Worm (Caenorhabditis elegans) whole organism, late embryonic: Measurements from ENCODE around the gene F13A7.11.
A peak's percentile ranks its signal among the peaks of the same experiment; 100 is the strongest.

Experiments
- C38D4.7 ChIP-seq: fragments of 200-800 bp; sonication (Bioruptor generic); optimal IDR thresholded peaks from 2 replicates; lab custom pipeline; 2018; ENCODE audit warnings: mild to moderate bottlenecking, missing genetic modification characterization, moderate library complexity, missing compliant biosample characterization
- F13H6.1 ChIP-seq: sonication (generic microtip); optimal IDR thresholded peaks from 2 replicates; lab custom pipeline; 2016; ENCODE audit warnings: missing genetic modification characterization, missing compliant biosample characterization
- K02D7.2 ChIP-seq: sonication (generic microtip); optimal IDR thresholded peaks from 2 replicates; lab custom pipeline; 2017; ENCODE audit warnings: mild to moderate bottlenecking, missing genetic modification characterization, missing compliant biosample characterization
- K09A11.1 ChIP-seq: sonication (generic microtip); optimal IDR thresholded peaks from 2 replicates; lab custom pipeline; 2017; ENCODE audit warnings: antibody characterized with exemption, mild to moderate bottlenecking, missing genetic modification characterization, missing compliant biosample characterization; ENCODE audit not compliant: insufficient read depth
- ahr-1 ChIP-seq: sonication (generic microtip); optimal IDR thresholded peaks from 2 replicates; lab custom pipeline; 2016; ENCODE audit warnings: missing genetic modification characterization, missing compliant biosample characterization
- ama-1 ChIP-seq: fragments of 150-350 bp; optimal IDR thresholded peaks from 2 replicates; lab custom pipeline; 2014
- ceh-14 ChIP-seq: sonication (generic microtip); optimal IDR thresholded peaks from 2 replicates; lab custom pipeline; 2016; ENCODE audit warnings: missing genotype, missing genetic modification characterization, missing compliant biosample characterization
- ceh-18 ChIP-seq: sonication (generic microtip); optimal IDR thresholded peaks from 2 replicates; lab custom pipeline; 2016; ENCODE audit warnings: missing genetic modification characterization, missing compliant biosample characterization
- ceh-19 ChIP-seq: fragments of 200-800 bp; sonication (Bioruptor generic); optimal IDR thresholded peaks from 2 replicates; lab custom pipeline; 2018; ENCODE audit warnings: mild to moderate bottlenecking, missing genetic modification characterization, missing compliant biosample characterization
- ceh-2 ChIP-seq: sonication (generic microtip); optimal IDR thresholded peaks from 2 replicates; lab custom pipeline; 2016; ENCODE audit warnings: missing genotype, missing genetic modification characterization, missing compliant biosample characterization
- ceh-22 ChIP-seq: sonication (generic microtip); optimal IDR thresholded peaks from 2 replicates; lab custom pipeline; 2017; ENCODE audit warnings: missing biosample characterization, missing genetic modification characterization
- ceh-24 ChIP-seq: sonication (generic microtip); optimal IDR thresholded peaks from 2 replicates; lab custom pipeline; 2016; ENCODE audit warnings: mild to moderate bottlenecking, missing genetic modification characterization, missing compliant biosample characterization
- ceh-30 ChIP-seq: fragments of 150-350 bp; optimal IDR thresholded peaks from 2 replicates; lab custom pipeline; 2014; ENCODE audit warnings: missing biosample characterization, missing genetic modification characterization
- ceh-31 ChIP-seq: sonication (generic microtip); optimal IDR thresholded peaks from 2 replicates; lab custom pipeline; 2016; ENCODE audit warnings: missing genetic modification characterization, missing compliant biosample characterization
- ceh-34 ChIP-seq: sonication (generic microtip); optimal IDR thresholded peaks from 2 replicates; lab custom pipeline; 2016; ENCODE audit warnings: mild to moderate bottlenecking, missing genetic modification characterization, missing compliant biosample characterization
- ceh-48 ChIP-seq: sonication (generic microtip); optimal IDR thresholded peaks from 2 replicates; lab custom pipeline; 2016; ENCODE audit warnings: missing genetic modification characterization, inconsistent platforms, missing compliant biosample characterization
- ceh-6 ChIP-seq: fragments of 200-800 bp; sonication (Bioruptor generic); optimal IDR thresholded peaks from 2 replicates; lab custom pipeline; 2018; ENCODE audit warnings: mild to moderate bottlenecking, missing genetic modification characterization, missing compliant biosample characterization
- ceh-9 ChIP-seq: sonication (generic microtip); optimal IDR thresholded peaks from 2 replicates; lab custom pipeline; 2016; ENCODE audit warnings: mild to moderate bottlenecking, missing genetic modification characterization, inconsistent platforms, missing compliant biosample characterization
- che-1 ChIP-seq: sonication (generic microtip); optimal IDR thresholded peaks from 2 replicates; lab custom pipeline; 2016; ENCODE audit warnings: mild to moderate bottlenecking, missing genetic modification characterization, missing compliant biosample characterization
- dve-1 ChIP-seq: sonication (generic microtip); optimal IDR thresholded peaks from 2 replicates; lab custom pipeline; 2017; ENCODE audit warnings: antibody characterized with exemption, mild to moderate bottlenecking, missing genetic modification characterization, missing compliant biosample characterization
- elt-2 ChIP-seq: sonication (generic microtip); optimal IDR thresholded peaks from 2 replicates; lab custom pipeline; 2016; ENCODE audit warnings: missing genetic modification reagents, missing genetic modification characterization, missing compliant biosample characterization
- fax-1 ChIP-seq: sonication (generic microtip); optimal IDR thresholded peaks from 2 replicates; lab custom pipeline; 2016; ENCODE audit warnings: missing genotype, missing genetic modification characterization, missing compliant biosample characterization
- fkh-10 ChIP-seq: fragments of 150-350 bp; optimal IDR thresholded peaks from 2 replicates; lab custom pipeline; 2014; ENCODE audit warnings: missing biosample characterization, missing genetic modification reagents, missing genetic modification characterization
- fkh-6 ChIP-seq: sonication (generic microtip); optimal IDR thresholded peaks from 2 replicates; lab custom pipeline; 2016; ENCODE audit warnings: missing genetic modification characterization, missing compliant biosample characterization
- gmeb-2 ChIP-seq: sonication (generic microtip); optimal IDR thresholded peaks from 2 replicates; lab custom pipeline; 2016; ENCODE audit warnings: missing genetic modification characterization, inconsistent platforms, missing compliant biosample characterization
- hlh-15 ChIP-seq: sonication (generic microtip); optimal IDR thresholded peaks from 2 replicates; lab custom pipeline; 2016; ENCODE audit warnings: missing genetic modification characterization, missing compliant biosample characterization
- hlh-30 ChIP-seq: sonication (generic microtip); optimal IDR thresholded peaks from 2 replicates; lab custom pipeline; 2017; ENCODE audit warnings: antibody characterized with exemption, missing genetic modification characterization, missing compliant biosample characterization; ENCODE audit not compliant: insufficient read depth
- lim-6 ChIP-seq: sonication (generic microtip); optimal IDR thresholded peaks from 2 replicates; lab custom pipeline; 2016; ENCODE audit warnings: missing genetic modification characterization, missing compliant biosample characterization
- lin-11 ChIP-seq: fragments of 200-800 bp; sonication (Bioruptor generic); optimal IDR thresholded peaks from 2 replicates; lab custom pipeline; 2018; ENCODE audit warnings: mild to moderate bottlenecking, missing genetic modification characterization, missing compliant biosample characterization
- mec-3 ChIP-seq: sonication (generic microtip); optimal IDR thresholded peaks from 2 replicates; lab custom pipeline; 2016; ENCODE audit warnings: borderline replicate concordance, missing genetic modification characterization, missing compliant biosample characterization
- nfya-1 ChIP-seq: sonication (generic microtip); optimal IDR thresholded peaks from 2 replicates; lab custom pipeline; 2017; ENCODE audit warnings: missing genetic modification characterization, mild to moderate bottlenecking, missing compliant biosample characterization, antibody characterized with exemption, moderate library complexity
- nhr-11 ChIP-seq: fragments of 150-350 bp; optimal IDR thresholded peaks from 2 replicates; lab custom pipeline; 2014; ENCODE audit warnings: missing biosample characterization, missing genetic modification characterization
- npax-4 ChIP-seq: sonication (generic microtip); optimal IDR thresholded peaks from 2 replicates; lab custom pipeline; 2016; ENCODE audit warnings: missing genetic modification characterization, missing compliant biosample characterization
- odd-2 ChIP-seq: sonication (generic microtip); optimal IDR thresholded peaks from 2 replicates; lab custom pipeline; 2017; ENCODE audit warnings: antibody characterized with exemption, mild to moderate bottlenecking, missing genetic modification characterization, missing compliant biosample characterization
- pax-1 ChIP-seq: fragments of 150-350 bp; optimal IDR thresholded peaks from 2 replicates; lab custom pipeline; 2014; ENCODE audit warnings: missing biosample characterization, missing genetic modification characterization
- pha-4 ChIP-seq: fragments of 150-350 bp; optimal IDR thresholded peaks from 2 replicates; lab custom pipeline; 2018; ENCODE audit warnings: missing biosample characterization, missing genetic modification reagents, missing genetic modification characterization
- pros-1 ChIP-seq: fragments of 150-350 bp; optimal IDR thresholded peaks from 2 replicates; lab custom pipeline; 2014; ENCODE audit warnings: missing biosample characterization, missing genetic modification reagents, missing genetic modification characterization
- ref-2 ChIP-seq: sonication (generic microtip); optimal IDR thresholded peaks from 2 replicates; lab custom pipeline; 2016; ENCODE audit warnings: missing genetic modification characterization, missing compliant biosample characterization
- rnt-1 ChIP-seq: sonication (generic microtip); optimal IDR thresholded peaks from 2 replicates; lab custom pipeline; 2016; ENCODE audit warnings: missing genetic modification characterization, missing compliant biosample characterization
- sox-2 ChIP-seq: fragments of 200-800 bp; sonication (Bioruptor generic); IDR thresholded peaks from 2 replicates; pipeline ENCODE4 v1.3.6; 2022; ENCODE audit warnings: missing genetic modification reagents, missing genetic modification characterization, missing compliant biosample characterization
- sox-4 ChIP-seq: sonication (generic microtip); optimal IDR thresholded peaks from 2 replicates; lab custom pipeline; 2017; ENCODE audit warnings: mild to moderate bottlenecking, missing genetic modification characterization, inconsistent platforms, missing compliant biosample characterization
- syd-9 ChIP-seq: sonication (generic microtip); optimal IDR thresholded peaks from 2 replicates; lab custom pipeline; 2016; ENCODE audit warnings: mild to moderate bottlenecking, missing genetic modification characterization, moderate library complexity, missing compliant biosample characterization
- tbx-2 ChIP-seq: sonication (generic microtip); optimal IDR thresholded peaks from 2 replicates; lab custom pipeline; 2016; ENCODE audit warnings: missing genetic modification characterization, missing compliant biosample characterization
- tbx-7 ChIP-seq: sonication (generic microtip); optimal IDR thresholded peaks from 2 replicates; lab custom pipeline; 2016; ENCODE audit warnings: missing genotype, missing genetic modification characterization, missing compliant biosample characterization
- unc-42 ChIP-seq: sonication (generic microtip); optimal IDR thresholded peaks from 2 replicates; lab custom pipeline; 2016; ENCODE audit warnings: missing genotype, missing genetic modification characterization, missing compliant biosample characterization
- unc-86 ChIP-seq: sonication (generic microtip); optimal IDR thresholded peaks from 2 replicates; lab custom pipeline; 2016; ENCODE audit warnings: missing genetic modification characterization, missing compliant biosample characterization
- ztf-16 ChIP-seq: sonication (generic microtip); optimal IDR thresholded peaks from 2 replicates; lab custom pipeline; 2017; ENCODE audit warnings: missing genetic modification characterization, missing compliant biosample characterization

F13A7.11 gene

ce11 chrV:16405366-16405765 is 10.3 kb upstream of the F13A7.11 start:
- TF ChIP-seq syd-9 (tag; lab: Kevin White, UChicago) (no peak), pax-1 (tag; lab: Kevin White, UChicago) (no peak), elt-2 (no peak), ceh-31 (tag; lab: Kevin White, UChicago) (no peak), nfya-1 (tag; lab: Kevin White, UChicago) (no peak), ceh-30 (tag; lab: Kevin White, UChicago) (no peak), ceh-24 (tag; lab: Kevin White, UChicago) (no peak), odd-2 (tag; lab: Kevin White, UChicago) (no peak)

ce11 chrV:16403974-16404373 is 8.9 kb upstream of the F13A7.11 start, which contains the start of gene syp-1:
syp-1 (plus strand) TSS chrV:16404274.
- TF ChIP-seq fkh-10 (GFP tag; lab: Kevin White, UChicago) (no peak), hlh-15 (no peak), K02D7.2 (tag; lab: Kevin White, UChicago) (no peak), gmeb-2 (tag; lab: Kevin White, UChicago) (no peak), ceh-2 (tag; lab: Kevin White, UChicago) (no peak), K09A11.1 (tag; lab: Kevin White, UChicago) (no peak), ceh-24 (tag; lab: Kevin White, UChicago) (no peak), unc-86 (tag; lab: Kevin White, UChicago) (no peak), ceh-31 (tag; lab: Kevin White, UChicago) (no peak), syd-9 (tag; lab: Kevin White, UChicago) (no peak), dve-1 (no peak), ceh-22 (tag; lab: Kevin White, UChicago) (no peak)

DNA sequence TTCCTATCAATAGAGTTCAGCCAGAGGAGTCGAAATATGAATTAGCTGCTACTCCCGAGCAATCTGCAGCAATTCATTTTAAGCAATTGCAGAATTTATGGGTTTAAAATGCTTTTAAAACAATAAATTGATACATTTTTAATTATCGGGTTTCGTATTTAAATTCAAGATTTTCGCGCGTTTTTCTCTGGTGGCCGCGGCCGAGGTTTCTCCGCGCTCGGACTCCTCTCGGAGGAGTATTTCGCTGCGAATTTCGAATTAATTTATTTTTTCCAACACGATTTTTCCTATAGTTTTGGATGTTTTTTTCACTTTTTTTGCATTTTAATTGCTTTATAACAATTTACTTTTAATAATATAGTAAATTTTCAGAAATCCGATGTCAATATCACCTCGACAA is 6.4 kb upstream of the F13A7.11 start, which contains the start of gene F13A7.14:
TSS of gene F13A7.14 (plus strand) at position 373 of the 400 bp plus-strand sequence.
- TF ChIP-seq ref-2 (tag; lab: Kevin White, UChicago): peak; percentile 86
- TF ChIP-seq sox-4 (tag; lab: Kevin White, UChicago): no peak
- TF ChIP-seq K02D7.2 (tag; lab: Kevin White, UChicago): no peak
- peak; percentile 53 for TF ChIP-seq ceh-34
- no peak for TF ChIP-seq fkh-10 (GFP tag; lab: Kevin White, UChicago)
- no peak for TF ChIP-seq ama-1 (lab: Kevin White, UChicago)
- TF ChIP-seq lin-11: no peak
- TF ChIP-seq syd-9 (tag; lab: Kevin White, UChicago): no peak
- no peak for TF ChIP-seq K09A11.1 (tag; lab: Kevin White, UChicago)
- TF ChIP-seq ceh-19 (GFP tag; lab: Kevin White, UChicago): no peak
- no peak for TF ChIP-seq pros-1 (tag; lab: Kevin White, UChicago)
- TF ChIP-seq pha-4 (tag; lab: Kevin White, UChicago): no peak
- peak; percentile 88 for TF ChIP-seq tbx-7
- no peak for TF ChIP-seq ceh-30 (tag; lab: Kevin White, UChicago)
- TF ChIP-seq ahr-1 (tag; lab: Kevin White, UChicago): no peak
- peak; percentile 56 for TF ChIP-seq unc-42
- TF ChIP-seq unc-86 (tag; lab: Kevin White, UChicago): no peak
- TF ChIP-seq npax-4 (tag; lab: Kevin White, UChicago): no peak
- TF ChIP-seq rnt-1 (tag; lab: Kevin White, UChicago): peak; percentile 77
- TF ChIP-seq sox-2 (GFP tag; lab: Robert Waterston, UW): no peak
- TF ChIP-seq C38D4.7 (GFP tag; lab: Kevin White, UChicago): no peak
- TF ChIP-seq ceh-24 (tag; lab: Kevin White, UChicago): no peak
- peak; percentile 93 for TF ChIP-seq ceh-31 (tag; lab: Kevin White, UChicago)
- no peak for TF ChIP-seq ztf-16 (tag; lab: Kevin White, UChicago)
- TF ChIP-seq fax-1 (tag; lab: Kevin White, UChicago): peak; percentile 51
- TF ChIP-seq tbx-2 (tag; lab: Kevin White, UChicago): peak; percentile 68
- TF ChIP-seq fkh-6 (tag; lab: Kevin White, UChicago): no peak
- TF ChIP-seq hlh-30 (tag; lab: Kevin White, UChicago): no peak
- TF ChIP-seq lim-6 (tag; lab: Kevin White, UChicago): peak; percentile 60
- TF ChIP-seq mec-3 (tag; lab: Kevin White, UChicago): peak; percentile 72
- no peak for TF ChIP-seq ceh-6 (GFP tag; lab: Kevin White, UChicago)
- no peak for TF ChIP-seq ceh-9 (tag; lab: Kevin White, UChicago)
- no peak for TF ChIP-seq ceh-48
- TF ChIP-seq ceh-14 (tag; lab: Kevin White, UChicago): peak; percentile 80
- TF ChIP-seq dve-1: no peak
- TF ChIP-seq che-1 (tag; lab: Kevin White, UChicago): no peak
- peak; percentile 92 for TF ChIP-seq ceh-2 (tag; lab: Kevin White, UChicago)
- peak; percentile 31 for TF ChIP-seq nfya-1 (tag; lab: Kevin White, UChicago)
- no peak for TF ChIP-seq elt-2
- no peak for TF ChIP-seq nhr-11 (tag; lab: Kevin White, UChicago)
- TF ChIP-seq ceh-18 (tag; lab: Kevin White, UChicago): no peak
- TF ChIP-seq F13H6.1 (tag; lab: Kevin White, UChicago): peak; percentile 57
